Fruit fly (Drosophila melanogaster): ENCODE results near the gene CG2218.

The CG2218 gene

DNA sequence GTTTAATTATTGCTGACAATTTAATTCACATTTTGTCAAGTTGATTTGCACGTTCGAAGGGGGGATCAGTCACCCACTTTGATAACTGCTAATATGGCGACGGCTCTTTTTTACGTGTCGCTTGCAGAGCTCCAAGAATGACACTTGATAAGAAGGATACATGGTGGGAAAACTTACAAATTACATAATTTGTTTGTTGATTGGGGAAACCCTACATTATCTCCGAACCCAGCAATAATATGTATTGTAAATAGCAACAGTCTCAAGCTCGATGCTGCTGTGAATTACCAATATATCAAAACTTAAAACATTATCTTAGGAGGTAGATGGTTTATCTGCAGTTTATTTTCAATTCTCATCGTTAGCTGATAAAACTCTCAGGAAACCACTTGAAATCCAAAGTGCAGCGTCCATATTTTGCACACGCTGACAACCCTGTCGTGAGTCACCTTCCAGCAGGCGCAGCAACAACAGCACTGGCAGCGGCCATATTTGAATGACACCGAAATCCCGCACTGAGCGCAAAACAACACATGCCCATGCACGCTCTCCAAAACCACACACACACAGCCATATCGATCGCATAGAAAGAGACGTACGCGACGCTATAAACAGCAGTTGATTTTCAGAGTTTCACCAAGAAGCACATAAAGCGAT is 39.7 kb downstream of the CG2218 start (continued):
- peak; percentile 86 for TF ChIP-seq Ada2b (GFP tag; IDR thresholded peaks at IDR 0.05)
- peak; percentile 82 for TF ChIP-seq CG4617 (GFP tag; optimal IDR thresholded peaks at IDR 0.05; ENCODE audit: borderline replicate concordance)
- peak; percentile 96 for TF ChIP-seq Dad (GFP tag; optimal IDR thresholded peaks at IDR 0.05)
- TF ChIP-seq cato (GFP tag; optimal IDR thresholded peaks at IDR 0.05; ENCODE audit: borderline replicate concordance): peak; percentile 96
- TF ChIP-seq sens (GFP tag): peak; percentile 100
- peak; percentile 77 for TF ChIP-seq Spps (tag; optimal IDR thresholded peaks at IDR 0.05)
- peak; percentile 97 for TF ChIP-seq CG11504 (tag; optimal IDR thresholded peaks at IDR 0.05)
- TF ChIP-seq Eip74EF (GFP tag; optimal IDR thresholded peaks at IDR 0.05): peak in 1 of 2 experiments; percentile 92
- peak; percentile 83 for TF ChIP-seq YL-1 (GFP tag; optimal IDR thresholded peaks at IDR 0.05)
- TF ChIP-seq CG4424 (GFP tag; optimal IDR thresholded peaks at IDR 0.05): peak; percentile 98
- TF ChIP-seq Fer3 (tag; optimal IDR thresholded peaks at IDR 0.05): peak; percentile 84
- TF ChIP-seq stwl (tag; optimal IDR thresholded peaks at IDR 0.05): peak; percentile 33
- TF ChIP-seq Trl (optimal IDR thresholded peaks at IDR 0.05): peak in 1 of 2 experiments; percentile 72
- TF ChIP-seq Trl (GFP tag; optimal IDR thresholded peaks at IDR 0.05): peak; percentile 97
- TF ChIP-seq CG12744 (GFP tag; optimal IDR thresholded peaks at IDR 0.05): peak; percentile 93
- TF ChIP-seq CG13287 (GFP tag; IDR thresholded peaks at IDR 0.05; ENCODE audit: partially characterized antibody): peak; percentile 24; the same call in 1 of the 2 replicates
- peak; percentile 80 for TF ChIP-seq B-H2 (GFP tag; optimal IDR thresholded peaks at IDR 0.05)
- peak; percentile 98 for TF ChIP-seq CG16815 (GFP tag; optimal IDR thresholded peaks at IDR 0.05)
- peak; percentile 97 for TF ChIP-seq Hmr (GFP tag; optimal IDR thresholded peaks at IDR 0.05)
- peak; percentile 93 for TF ChIP-seq CG9215 (GFP tag; IDR thresholded peaks at IDR 0.05)
- TF ChIP-seq CG11093 (GFP tag; IDR thresholded peaks at IDR 0.05): peak; percentile 93
- TF ChIP-seq Hr39 (optimal IDR thresholded peaks at IDR 0.05): no peak
- TF ChIP-seq her (GFP tag; optimal IDR thresholded peaks at IDR 0.05): peak; percentile 94
- peak; percentile 77 for TF ChIP-seq psq (GFP tag; optimal IDR thresholded peaks at IDR 0.05)
- TF ChIP-seq CG6854 (GFP tag; optimal IDR thresholded peaks at IDR 0.05): peak; percentile 96
- TF ChIP-seq scrt (GFP tag; optimal IDR thresholded peaks at IDR 0.05): peak; percentile 88
- TF ChIP-seq rib (GFP tag; IDR thresholded peaks at IDR 0.05): peak; percentile 73
- TF ChIP-seq CG18262 (tag; optimal IDR thresholded peaks at IDR 0.05): peak; percentile 98
- TF ChIP-seq CG17802 (tag; optimal IDR thresholded peaks at IDR 0.05): peak; percentile 69
- TF ChIP-seq twi (tag; optimal IDR thresholded peaks at IDR 0.05): peak; percentile 93
- TF ChIP-seq CTCF (GFP tag; optimal IDR thresholded peaks at IDR 0.05): peak; percentile 50
- peak; percentile 97 for TF ChIP-seq CG4820 (GFP tag; optimal IDR thresholded peaks at IDR 0.05)
- TF ChIP-seq mirr (GFP tag; optimal IDR thresholded peaks at IDR 0.05): peak; percentile 82
- peak; percentile 63; the same call in 1 of the 2 replicates for TF ChIP-seq Doc2 (GFP tag; IDR thresholded peaks at IDR 0.05)
- peak; percentile 97 for TF ChIP-seq Side (GFP tag; optimal IDR thresholded peaks at IDR 0.05)
- peak; percentile 86 for TF ChIP-seq tap (tag; optimal IDR thresholded peaks at IDR 0.05)
- no peak for TF ChIP-seq sna (GFP tag; IDR thresholded peaks at IDR 0.05; ENCODE audit: partially characterized antibody)
- peak; percentile 58; the same call in 1 of the 2 replicates for TF ChIP-seq CG10321 (GFP tag; IDR thresholded peaks at IDR 0.05)
- TF ChIP-seq gem (tag; optimal IDR thresholded peaks at IDR 0.05): peak; percentile 96
- peak; percentile 98 for TF ChIP-seq CG9609 (GFP tag; optimal IDR thresholded peaks at IDR 0.05)
- peak; percentile 90 for TF ChIP-seq CG4854 (GFP tag; optimal IDR thresholded peaks at IDR 0.05)
- TF ChIP-seq Sox102F (GFP tag; optimal IDR thresholded peaks at IDR 0.05): peak; percentile 92
- TF ChIP-seq stc (GFP tag; IDR thresholded peaks at IDR 0.05): peak; percentile 75
- peak; percentile 96 for TF ChIP-seq CG12236 (GFP tag; optimal IDR thresholded peaks at IDR 0.05)
- no peak for TF ChIP-seq Dll (GFP tag; IDR thresholded peaks at IDR 0.05; ENCODE audit: partially characterized antibody)
- TF ChIP-seq Fer1 (GFP tag; optimal IDR thresholded peaks at IDR 0.05): peak; percentile 92
- peak; percentile 76 for TF ChIP-seq oc (tag; optimal IDR thresholded peaks at IDR 0.05)
- peak; percentile 92 for TF ChIP-seq CG3065 (GFP tag; optimal IDR thresholded peaks at IDR 0.05)
- TF ChIP-seq wdn (GFP tag; IDR thresholded peaks at IDR 0.05): peak; percentile 77
- peak; percentile 89 for TF ChIP-seq CG10431 (GFP tag; optimal IDR thresholded peaks at IDR 0.05)
